Worm (Caenorhabditis elegans) whole organism, L3 larva: Measurements from ENCODE around the gene Y54E2A.10.

Experiments used
- ceh-82 ChIP-seq: fragments of 150-350 bp; optimal IDR thresholded peaks from 2 replicates; lab custom pipeline; 2014; ENCODE audit warnings: missing biosample characterization, missing genetic modification characterization
- lin-39 ChIP-seq: fragments of 150-350 bp; optimal IDR thresholded peaks from 2 replicates; lab custom pipeline; 2018; ENCODE audit warnings: missing biosample characterization, missing genetic modification reagents, missing genetic modification characterization
- pqm-1 ChIP-seq: fragments of 150-350 bp; optimal IDR thresholded peaks from 2 replicates; lab custom pipeline; 2017; ENCODE audit warnings: missing biosample characterization, missing genetic modification characterization, inconsistent platforms
- snpc-4 ChIP-seq: fragments of 150-350 bp; optimal IDR thresholded peaks from 2 replicates; lab custom pipeline; 2014; ENCODE audit warnings: missing biosample characterization, missing genetic modification characterization

DNA sequence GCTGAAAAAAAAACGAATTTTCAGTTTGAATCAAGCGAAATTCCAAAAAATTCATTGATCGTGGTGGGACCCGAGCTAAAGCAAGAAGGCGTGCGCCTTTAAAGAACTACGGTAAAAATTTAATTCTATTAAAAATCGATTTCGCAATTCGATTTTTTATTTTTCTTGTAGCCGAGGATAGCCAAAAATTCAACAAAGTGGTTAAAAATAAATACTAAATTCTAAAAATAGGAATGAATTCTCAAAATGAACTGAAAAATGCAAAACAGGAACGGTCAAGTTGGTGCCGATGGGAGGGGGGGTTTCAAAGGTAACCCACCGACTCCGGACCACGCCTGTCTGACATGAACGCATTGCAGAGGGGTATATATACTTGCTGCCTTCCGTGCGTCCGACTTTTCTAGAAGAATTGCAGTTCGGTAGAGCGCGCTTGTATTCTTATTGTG lies 10.3 kb downstream of the Y54E2A.10 start:
- peak; percentile 65 for TF ChIP-seq lin-39 (tag; lab: Kevin White, UChicago)
- TF ChIP-seq snpc-4 = peak; percentile 98
- no peak for TF ChIP-seq pqm-1 (tag; lab: Kevin White, UChicago)
- no peak for TF ChIP-seq ceh-82 (tag; lab: Kevin White, UChicago)
